Worm (Caenorhabditis elegans) whole organism, late embryonic: ENCODE results near the gene F41F3.1.

Experiments
- K02D7.2 ChIP-seq: sonication (generic microtip); optimal IDR thresholded peaks from 2 replicates; lab custom pipeline; 2017; ENCODE audit warnings: mild to moderate bottlenecking, missing genetic modification characterization, missing compliant biosample characterization
- ahr-1 ChIP-seq: sonication (generic microtip); optimal IDR thresholded peaks from 2 replicates; lab custom pipeline; 2016; ENCODE audit warnings: missing genetic modification characterization, missing compliant biosample characterization
- ceh-14 ChIP-seq: sonication (generic microtip); optimal IDR thresholded peaks from 2 replicates; lab custom pipeline; 2016; ENCODE audit warnings: missing genotype, missing genetic modification characterization, missing compliant biosample characterization
- ceh-18 ChIP-seq: sonication (generic microtip); optimal IDR thresholded peaks from 2 replicates; lab custom pipeline; 2016; ENCODE audit warnings: missing genetic modification characterization, missing compliant biosample characterization
- ceh-19 ChIP-seq: fragments of 200-800 bp; sonication (Bioruptor generic); optimal IDR thresholded peaks from 2 replicates; lab custom pipeline; 2018; ENCODE audit warnings: mild to moderate bottlenecking, missing genetic modification characterization, missing compliant biosample characterization
- ceh-2 ChIP-seq: sonication (generic microtip); optimal IDR thresholded peaks from 2 replicates; lab custom pipeline; 2016; ENCODE audit warnings: missing genotype, missing genetic modification characterization, missing compliant biosample characterization
- ceh-34 ChIP-seq: sonication (generic microtip); optimal IDR thresholded peaks from 2 replicates; lab custom pipeline; 2016; ENCODE audit warnings: mild to moderate bottlenecking, missing genetic modification characterization, missing compliant biosample characterization
- ceh-48 ChIP-seq: sonication (generic microtip); optimal IDR thresholded peaks from 2 replicates; lab custom pipeline; 2016; ENCODE audit warnings: missing genetic modification characterization, inconsistent platforms, missing compliant biosample characterization
- ceh-6 ChIP-seq: fragments of 200-800 bp; sonication (Bioruptor generic); optimal IDR thresholded peaks from 2 replicates; lab custom pipeline; 2018; ENCODE audit warnings: mild to moderate bottlenecking, missing genetic modification characterization, missing compliant biosample characterization
- che-1 ChIP-seq: sonication (generic microtip); optimal IDR thresholded peaks from 2 replicates; lab custom pipeline; 2016; ENCODE audit warnings: mild to moderate bottlenecking, missing genetic modification characterization, missing compliant biosample characterization
- ets-4 ChIP-seq: sonication (generic microtip); optimal IDR thresholded peaks from 2 replicates; lab custom pipeline; 2016; ENCODE audit warnings: missing genetic modification characterization, missing compliant biosample characterization
- fkh-10 ChIP-seq: fragments of 150-350 bp; optimal IDR thresholded peaks from 2 replicates; lab custom pipeline; 2014; ENCODE audit warnings: missing biosample characterization, missing genetic modification reagents, missing genetic modification characterization
- gmeb-2 ChIP-seq: sonication (generic microtip); optimal IDR thresholded peaks from 2 replicates; lab custom pipeline; 2016; ENCODE audit warnings: missing genetic modification characterization, inconsistent platforms, missing compliant biosample characterization
- hlh-13 ChIP-seq: fragments of 200-800 bp; sonication (Bioruptor generic); optimal IDR thresholded peaks from 2 replicates; lab custom pipeline; 2018; ENCODE audit warnings: mild to moderate bottlenecking, missing genetic modification characterization, missing compliant biosample characterization
- hlh-15 ChIP-seq: sonication (generic microtip); optimal IDR thresholded peaks from 2 replicates; lab custom pipeline; 2016; ENCODE audit warnings: missing genetic modification characterization, missing compliant biosample characterization
- hlh-30 ChIP-seq: sonication (generic microtip); optimal IDR thresholded peaks from 2 replicates; lab custom pipeline; 2017; ENCODE audit warnings: antibody characterized with exemption, missing genetic modification characterization, missing compliant biosample characterization; ENCODE audit not compliant: insufficient read depth
- lin-11 ChIP-seq: fragments of 200-800 bp; sonication (Bioruptor generic); optimal IDR thresholded peaks from 2 replicates; lab custom pipeline; 2018; ENCODE audit warnings: mild to moderate bottlenecking, missing genetic modification characterization, missing compliant biosample characterization
- madf-2 ChIP-seq: sonication (generic microtip); optimal IDR thresholded peaks from 2 replicates; lab custom pipeline; 2017; ENCODE audit warnings: missing genetic modification characterization, missing compliant biosample characterization
- nfya-1 ChIP-seq: sonication (generic microtip); optimal IDR thresholded peaks from 2 replicates; lab custom pipeline; 2017; ENCODE audit warnings: missing genetic modification characterization, mild to moderate bottlenecking, missing compliant biosample characterization, antibody characterized with exemption, moderate library complexity
- nhr-11 ChIP-seq: fragments of 150-350 bp; optimal IDR thresholded peaks from 2 replicates; lab custom pipeline; 2014; ENCODE audit warnings: missing biosample characterization, missing genetic modification characterization
- nhr-232 ChIP-seq: sonication (generic microtip); optimal IDR thresholded peaks from 2 replicates; lab custom pipeline; 2016; ENCODE audit warnings: missing genetic modification characterization, missing compliant biosample characterization
- pag-3 ChIP-seq: sonication (generic microtip); optimal IDR thresholded peaks from 2 replicates; lab custom pipeline; 2016; ENCODE audit warnings: missing compliant biosample characterization, missing genetic modification characterization, borderline replicate concordance
- pha-4 ChIP-seq: fragments of 150-350 bp; optimal IDR thresholded peaks from 2 replicates; lab custom pipeline; 2018; ENCODE audit warnings: missing biosample characterization, missing genetic modification reagents, missing genetic modification characterization
- pqm-1 ChIP-seq: sonication (generic microtip); optimal IDR thresholded peaks from 2 replicates; lab custom pipeline; 2016; ENCODE audit warnings: missing genetic modification characterization, missing compliant biosample characterization
- ref-2 ChIP-seq: sonication (generic microtip); optimal IDR thresholded peaks from 2 replicates; lab custom pipeline; 2016; ENCODE audit warnings: missing genetic modification characterization, missing compliant biosample characterization
- sox-4 ChIP-seq: sonication (generic microtip); optimal IDR thresholded peaks from 2 replicates; lab custom pipeline; 2017; ENCODE audit warnings: mild to moderate bottlenecking, missing genetic modification characterization, inconsistent platforms, missing compliant biosample characterization
- syd-9 ChIP-seq: sonication (generic microtip); optimal IDR thresholded peaks from 2 replicates; lab custom pipeline; 2016; ENCODE audit warnings: mild to moderate bottlenecking, missing genetic modification characterization, moderate library complexity, missing compliant biosample characterization
- tbx-7 ChIP-seq: sonication (generic microtip); optimal IDR thresholded peaks from 2 replicates; lab custom pipeline; 2016; ENCODE audit warnings: missing genotype, missing genetic modification characterization, missing compliant biosample characterization
- unc-3 ChIP-seq, 2 experiments: fragments of 200-800 bp in 1 of 2; sonication (Bioruptor generic) in 1 of 2; sonication (generic microtip) in 1 of 2; conservative IDR thresholded peaks in 1 of 2; optimal IDR thresholded peaks in 1 of 2; 2 replicates each; pipeline versions ENCODE4 v1.3.6 to Lab custom; 2016 to 2022; ENCODE audit warnings: missing compliant biosample characterization in 2 of 2, missing genetic modification characterization in 2 of 2, missing genetic modification reagents in 1 of 2
- unc-42 ChIP-seq: sonication (generic microtip); optimal IDR thresholded peaks from 2 replicates; lab custom pipeline; 2016; ENCODE audit warnings: missing genotype, missing genetic modification characterization, missing compliant biosample characterization
- unc-55 ChIP-seq: sonication (generic microtip); optimal IDR thresholded peaks from 2 replicates; lab custom pipeline; 2017; ENCODE audit warnings: missing biosample characterization, missing genetic modification reagents, missing genetic modification characterization
- unc-86 ChIP-seq: sonication (generic microtip); optimal IDR thresholded peaks from 2 replicates; lab custom pipeline; 2016; ENCODE audit warnings: missing genetic modification characterization, missing compliant biosample characterization
- ztf-16 ChIP-seq: sonication (generic microtip); optimal IDR thresholded peaks from 2 replicates; lab custom pipeline; 2017; ENCODE audit warnings: missing genetic modification characterization, missing compliant biosample characterization

Gene F41F3.1

DNA sequence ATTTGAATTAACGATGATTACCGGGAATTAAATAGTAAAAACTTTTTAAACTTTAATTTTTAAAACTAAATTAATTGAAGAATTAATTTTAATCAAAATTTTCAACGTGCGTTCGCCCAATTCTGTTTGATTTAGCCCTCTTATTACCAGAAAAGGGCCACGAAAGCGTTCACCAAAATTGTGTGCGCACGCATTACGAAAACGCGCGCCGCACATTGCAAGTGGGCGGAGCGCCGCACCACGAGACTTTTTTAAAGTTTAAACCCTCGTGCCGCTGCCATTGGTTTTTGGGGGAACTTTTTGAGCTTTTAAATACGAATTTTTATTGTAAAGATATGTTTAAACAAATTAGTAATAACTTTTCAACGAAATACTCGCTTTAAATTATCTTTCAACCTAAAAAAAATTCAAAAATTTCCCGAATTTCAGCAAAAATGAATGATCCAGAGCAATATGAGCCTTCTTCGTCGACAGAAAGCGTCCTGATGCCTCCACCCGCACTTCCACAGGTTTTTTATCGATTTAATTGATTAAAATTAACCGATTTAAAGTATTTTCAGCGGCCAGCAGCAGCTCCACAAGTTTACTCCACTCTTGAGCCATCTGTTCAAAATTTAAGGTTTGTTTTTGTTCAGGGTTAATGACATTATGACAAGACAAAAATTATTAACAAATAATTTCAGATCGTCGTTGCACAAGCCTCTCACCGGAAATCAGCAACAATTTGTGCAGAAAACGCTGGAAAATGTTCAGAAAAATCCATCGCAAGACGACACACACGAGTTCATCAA, 32.5 kb downstream of the F41F3.1 start, which contains the start of gene taf-10:
taf-10 (plus strand) TSS at position 424 of the 791 bp plus-strand sequence.
- no peak for TF ChIP-seq che-1 (tag; lab: Kevin White, UChicago)
- peak; percentile 33 for TF ChIP-seq nfya-1
- TF ChIP-seq nhr-11 (tag; lab: Kevin White, UChicago), result no peak
- TF ChIP-seq K02D7.2, result no peak
- TF ChIP-seq pha-4, result no peak
- TF ChIP-seq madf-2, result no peak
- TF ChIP-seq unc-3 (GFP tag; conservative IDR thresholded peaks at IDR 0.05; lab: Robert Waterston, UW), result no peak
- TF ChIP-seq unc-3 (tag; optimal IDR thresholded peaks at IDR 0.05; lab: Kevin White, UChicago), result no peak
- TF ChIP-seq sox-4 (tag; lab: Kevin White, UChicago), result no peak
- peak; percentile 82 for TF ChIP-seq hlh-30 (tag; lab: Kevin White, UChicago)
- no peak for TF ChIP-seq hlh-13 (GFP tag; lab: Kevin White, UChicago)
- TF ChIP-seq syd-9 (tag; lab: Kevin White, UChicago), result no peak

- TF ChIP-seq hlh-15 (no peak), unc-86 (tag; lab: Kevin White, UChicago) (no peak), ztf-16 (tag; lab: Kevin White, UChicago) (no peak), ceh-6 (GFP tag; lab: Kevin White, UChicago) (no peak), lin-11 (tag; lab: Kevin White, UChicago) (no peak), nhr-232 (tag; lab: Kevin White, UChicago) (no peak)
- TF ChIP-seq, all 69 proteins: peak for 0
Observed at ce11 chrV:4687944-4688505, 33.7 kb downstream of the F41F3.1 start, which contains the start of gene K03B4.2. K03B4.2 (plus strand) TSS chrV:4687994.

ce11 chrV:4689234-4689633, 34.9 kb downstream of the F41F3.1 start, which contains the start of gene K03B4.1:
K03B4.1 (plus strand) TSS chrV:4689330.
- TF ChIP-seq ceh-6 (GFP tag; lab: Kevin White, UChicago) (no peak), unc-42 (tag; lab: Kevin White, UChicago) (no peak), syd-9 (tag; lab: Kevin White, UChicago) (no peak), unc-3 (GFP tag; conservative IDR thresholded peaks at IDR 0.05; lab: Robert Waterston, UW) (no peak), unc-3 (tag; optimal IDR thresholded peaks at IDR 0.05; lab: Kevin White, UChicago) (no peak), ahr-1 (no peak), ceh-48 (tag; lab: Kevin White, UChicago) (no peak), ceh-2 (tag; lab: Kevin White, UChicago) (no peak), unc-55 (GFP tag; lab: Kevin White, UChicago) (no peak), ceh-34 (tag; lab: Kevin White, UChicago) (no peak)
- TF ChIP-seq, all 69 proteins: peak for 0

- no peak for TF ChIP-seq tbx-7 (tag; lab: Kevin White, UChicago)
- TF ChIP-seq unc-3 (GFP tag; conservative IDR thresholded peaks at IDR 0.05; lab: Robert Waterston, UW), result no peak
- TF ChIP-seq unc-3 (tag; optimal IDR thresholded peaks at IDR 0.05; lab: Kevin White, UChicago), result no peak
- no peak for TF ChIP-seq ets-4 (tag; lab: Kevin White, UChicago)
- TF ChIP-seq ceh-19 (GFP tag; lab: Kevin White, UChicago), result no peak
- no peak for TF ChIP-seq pqm-1 (tag; lab: Kevin White, UChicago)
- no peak for TF ChIP-seq gmeb-2 (tag; lab: Kevin White, UChicago)
- TF ChIP-seq ceh-14 (tag; lab: Kevin White, UChicago), result no peak
- no peak for TF ChIP-seq fkh-10 (GFP tag; lab: Kevin White, UChicago)
- TF ChIP-seq ceh-18 (tag; lab: Kevin White, UChicago), result no peak
- TF ChIP-seq pag-3 (tag; lab: Kevin White, UChicago), result no peak
- no peak for TF ChIP-seq ref-2 (tag; lab: Kevin White, UChicago)
Observed at ce11 chrV:4691657-4692056, 37.3 kb downstream of the F41F3.1 start.
